Worm (Caenorhabditis elegans) whole organism, dauer: ENCODE measurements around the gene ify-1.

Experiments
- unc-62 ChIP-seq: sonication (generic microtip); optimal IDR thresholded peaks from 2 replicates; lab custom pipeline; 2017; ENCODE audit warnings: missing biosample characterization, missing genetic modification reagents, missing genetic modification characterization

The ify-1 gene

DNA sequence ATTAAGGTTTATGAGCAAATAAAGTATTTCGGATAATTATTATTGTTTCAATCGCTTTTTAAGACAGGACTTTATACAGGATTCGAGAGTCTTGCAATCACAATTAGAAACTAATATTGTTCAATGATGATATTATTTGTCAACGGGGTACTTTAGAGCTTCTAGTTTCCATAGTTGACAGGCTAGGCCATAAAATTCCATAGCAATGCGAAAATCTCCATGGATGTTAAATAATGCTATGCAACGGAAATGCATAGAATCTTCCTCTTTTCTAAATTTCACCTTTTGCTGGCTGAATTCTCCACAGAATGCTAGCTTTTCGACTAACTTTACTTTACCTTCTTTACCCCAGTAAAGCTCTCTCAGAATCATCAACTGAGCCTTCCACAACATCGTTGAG, 46.9 kb downstream of the ify-1 start, which contains the start of gene F59A6.3:
Gene F59A6.3 (plus strand): TSS at position 301 of the 400 bp plus-strand sequence.
- no peak for TF ChIP-seq unc-62

DNA sequence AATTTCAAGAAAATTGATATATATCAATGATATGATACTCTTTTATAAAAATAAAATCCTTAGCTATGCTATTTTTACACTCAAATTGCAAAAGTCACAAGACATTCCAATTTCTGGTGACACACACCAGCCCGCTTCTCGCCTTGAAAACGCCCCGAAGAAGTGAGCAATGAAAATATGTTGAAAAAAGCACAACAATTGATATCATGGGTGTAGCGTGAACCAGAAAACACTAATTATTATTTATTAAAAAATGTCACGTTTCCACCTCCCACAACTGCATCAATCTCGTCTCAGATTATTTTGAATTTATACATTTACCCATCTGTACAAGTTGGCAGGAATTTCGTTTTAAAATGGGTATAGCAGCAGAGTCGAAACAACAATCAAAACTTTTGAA, 50.2 kb downstream of the ify-1 start, which contains the start of gene F59A6.4:
Gene F59A6.4 (plus strand): TSS at position 301 of the 400 bp plus-strand sequence.
- no peak for TF ChIP-seq unc-62
